Worm (Caenorhabditis elegans) whole organism, L1 larva: ENCODE data around the gene atgl-1.
A peak's percentile ranks its signal among the peaks of the same experiment; 100 is the strongest.

ENCODE experiments used
- F16B12.6 ChIP-seq: fragments of 150-350 bp; optimal IDR thresholded peaks from 2 replicates; lab custom pipeline; 2014; ENCODE audit warnings: missing biosample characterization, missing genetic modification characterization
- Y116A8C.19 ChIP-seq: sonication (generic microtip); optimal IDR thresholded peaks from 2 replicates; lab custom pipeline; 2016; ENCODE audit warnings: missing compliant biosample characterization, missing genetic modification characterization, borderline replicate concordance
- blmp-1 ChIP-seq: fragments of 150-350 bp; optimal IDR thresholded peaks from 2 replicates; lab custom pipeline; 2014; ENCODE audit warnings: missing biosample characterization, missing genetic modification characterization
- ceh-88 ChIP-seq: fragments of 200-800 bp; sonication (Bioruptor generic); IDR thresholded peaks from 2 replicates; pipeline ENCODE4 v1.3.6; 2022; ENCODE audit warnings: missing genetic modification characterization, missing compliant biosample characterization
- dsc-1 ChIP-seq: sonication (generic microtip); optimal IDR thresholded peaks from 2 replicates; lab custom pipeline; 2016; ENCODE audit warnings: mild to moderate bottlenecking, missing genetic modification characterization, missing compliant biosample characterization
- efl-1 ChIP-seq, 4 experiments: fragments of 150-350 bp; optimal IDR thresholded peaks in 3 of 4; peaks in 1 of 4; 1 replicate in 1 of 4; 2 replicates in 3 of 4; lab custom pipeline; 2014; ENCODE audit warnings: missing biosample characterization in 2 of 4, missing genetic modification characterization in 2 of 4, missing genetic modification reagents in 2 of 4
- egl-13 ChIP-seq: sonication (generic microtip); optimal IDR thresholded peaks from 2 replicates; lab custom pipeline; 2016; ENCODE audit warnings: missing genotype, missing genetic modification reagents, missing genetic modification characterization, missing compliant biosample characterization
- ets-5 ChIP-seq: fragments of 200-800 bp; sonication (Bioruptor generic); IDR thresholded peaks from 2 replicates; pipeline ENCODE4 v1.3.6; 2022; ENCODE audit warnings: missing genetic modification characterization, missing compliant biosample characterization
- fkh-4 ChIP-seq: sonication (generic microtip); optimal IDR thresholded peaks from 2 replicates; lab custom pipeline; 2016; ENCODE audit warnings: missing compliant biosample characterization, missing genetic modification characterization, borderline replicate concordance
- fkh-8 ChIP-seq: sonication (generic microtip); optimal IDR thresholded peaks from 2 replicates; lab custom pipeline; 2016; ENCODE audit warnings: mild to moderate bottlenecking, missing genetic modification characterization, missing compliant biosample characterization
- grh-1 ChIP-seq: fragments of 200-800 bp; sonication (Bioruptor generic); IDR thresholded peaks from 2 replicates; pipeline ENCODE4 v1.3.6; 2022; ENCODE audit warnings: missing genetic modification reagents, missing genetic modification characterization, missing compliant biosample characterization
- hpl-2 ChIP-seq: fragments of 150-350 bp; optimal IDR thresholded peaks from 2 replicates; lab custom pipeline; 2014; ENCODE audit warnings: missing biosample characterization, missing genetic modification reagents, missing genetic modification characterization
- lin-14 ChIP-seq: fragments of 200-800 bp; sonication (Bioruptor generic); optimal IDR thresholded peaks from 2 replicates; lab custom pipeline; 2018; ENCODE audit warnings: mild to moderate bottlenecking, missing genetic modification characterization, moderate library complexity, missing compliant biosample characterization
- lin-15B ChIP-seq: fragments of 150-350 bp; sonication (generic microtip); optimal IDR thresholded peaks from 3 replicates; lab custom pipeline; 2014; ENCODE audit warnings: missing biosample characterization, missing genetic modification characterization
- lin-35 ChIP-seq, 2 experiments: fragments of 150-350 bp; optimal IDR thresholded peaks; 2 replicates each; lab custom pipeline; 2014; ENCODE audit warnings: missing biosample characterization in 2 of 2, missing genetic modification characterization in 2 of 2, missing genetic modification reagents in 2 of 2
- lin-39 ChIP-seq: fragments of 150-350 bp; optimal IDR thresholded peaks from 2 replicates; lab custom pipeline; 2014; ENCODE audit warnings: missing biosample characterization, missing genetic modification reagents, missing genetic modification characterization
- lsy-2 ChIP-seq, 2 experiments: fragments of 150-350 bp; optimal IDR thresholded peaks; 2 replicates each; lab custom pipeline; 2014; ENCODE audit warnings: missing biosample characterization in 2 of 2, missing genetic modification characterization in 2 of 2
- mep-1 ChIP-seq: fragments of 150-350 bp; optimal IDR thresholded peaks from 2 replicates; lab custom pipeline; 2014; ENCODE audit warnings: missing biosample characterization, missing genetic modification characterization
- nhr-11 ChIP-seq: fragments of 150-350 bp; optimal IDR thresholded peaks from 2 replicates; lab custom pipeline; 2014; ENCODE audit warnings: missing biosample characterization, missing genetic modification characterization
- nhr-19 ChIP-seq: fragments of 200-800 bp; sonication (Bioruptor generic); conservative IDR thresholded peaks from 2 replicates; pipeline ENCODE4 v1.3.6; 2022; ENCODE audit warnings: missing genetic modification characterization, missing compliant biosample characterization
- nhr-20 ChIP-seq: sonication (generic microtip); optimal IDR thresholded peaks from 2 replicates; lab custom pipeline; 2016; ENCODE audit warnings: mild to moderate bottlenecking, missing genetic modification characterization, missing compliant biosample characterization
- nhr-28 ChIP-seq: fragments of 150-350 bp; optimal IDR thresholded peaks from 2 replicates; lab custom pipeline; 2014; ENCODE audit warnings: missing biosample characterization, missing genetic modification characterization
- nhr-71 ChIP-seq: sonication (generic microtip); optimal IDR thresholded peaks from 2 replicates; lab custom pipeline; 2016; ENCODE audit warnings: mild to moderate bottlenecking, missing genetic modification characterization, moderate library complexity, missing compliant biosample characterization
- nhr-76 ChIP-seq: sonication (generic microtip); optimal IDR thresholded peaks from 2 replicates; lab custom pipeline; 2017; ENCODE audit warnings: missing biosample characterization, missing genetic modification characterization
- nhr-77 ChIP-seq: fragments of 150-350 bp; optimal IDR thresholded peaks from 2 replicates; lab custom pipeline; 2014; ENCODE audit warnings: missing biosample characterization, missing genetic modification characterization
- nhr-84 ChIP-seq: sonication (generic microtip); optimal IDR thresholded peaks from 2 replicates; lab custom pipeline; 2017; ENCODE audit warnings: missing biosample characterization, missing genetic modification characterization
- nhr-85 ChIP-seq: sonication (generic microtip); peaks from one replicate; lab custom pipeline; 2016; ENCODE audit warnings: missing genetic modification characterization, inconsistent platforms, missing compliant biosample characterization
- pax-3 ChIP-seq: fragments of 200-800 bp; sonication (Bioruptor generic); optimal IDR thresholded peaks from 2 replicates; lab custom pipeline; 2018; ENCODE audit warnings: mild to moderate bottlenecking, missing genetic modification characterization, moderate library complexity, missing compliant biosample characterization
- pqm-1 ChIP-seq: sonication (generic microtip); optimal IDR thresholded peaks from 3 replicates; lab custom pipeline; 2017; ENCODE audit warnings: missing biosample characterization, missing genetic modification characterization
- rnt-1 ChIP-seq: sonication (generic microtip); optimal IDR thresholded peaks from 2 replicates; lab custom pipeline; 2016; ENCODE audit warnings: mild to moderate bottlenecking, missing genetic modification characterization, moderate library complexity, missing compliant biosample characterization
- snu-23 ChIP-seq: sonication (generic microtip); optimal IDR thresholded peaks from 2 replicates; lab custom pipeline; 2016; ENCODE audit warnings: missing genetic modification characterization, missing compliant biosample characterization
- sptf-1 ChIP-seq: fragments of 150-350 bp; optimal IDR thresholded peaks from 2 replicates; lab custom pipeline; 2014; ENCODE audit warnings: missing biosample characterization, missing genetic modification characterization
- tbx-2 ChIP-seq: sonication (generic microtip); optimal IDR thresholded peaks from 2 replicates; lab custom pipeline; 2016; ENCODE audit warnings: missing genetic modification characterization, missing compliant biosample characterization
- unc-130 ChIP-seq: fragments of 150-350 bp; optimal IDR thresholded peaks from 2 replicates; lab custom pipeline; 2017; ENCODE audit warnings: missing biosample characterization, missing genetic modification characterization, inconsistent platforms
- unc-62 ChIP-seq: fragments of 150-350 bp; optimal IDR thresholded peaks from 2 replicates; lab custom pipeline; 2014; ENCODE audit warnings: missing biosample characterization, missing genetic modification reagents, missing genetic modification characterization
- unc-86 ChIP-seq: sonication (generic microtip); optimal IDR thresholded peaks from 2 replicates; lab custom pipeline; 2016; ENCODE audit warnings: missing genetic modification characterization, missing compliant biosample characterization
- unc-98 ChIP-seq: fragments of 200-800 bp; sonication (Bioruptor generic); IDR thresholded peaks from 2 replicates; pipeline ENCODE4 v1.3.6; 2022; ENCODE audit warnings: missing genetic modification characterization, missing compliant biosample characterization
- xbp-1 ChIP-seq: sonication (generic microtip); optimal IDR thresholded peaks from 2 replicates; lab custom pipeline; 2016; ENCODE audit warnings: missing genetic modification characterization, missing compliant biosample characterization
- zip-4 ChIP-seq: fragments of 200-800 bp; sonication (Bioruptor generic); optimal IDR thresholded peaks from 2 replicates; lab custom pipeline; 2018; ENCODE audit warnings: mild to moderate bottlenecking, missing genetic modification characterization, moderate library complexity, missing compliant biosample characterization
- ztf-4 ChIP-seq: fragments of 150-350 bp; optimal IDR thresholded peaks from 2 replicates; lab custom pipeline; 2014; ENCODE audit warnings: missing biosample characterization, missing genetic modification characterization

atgl-1 gene

ce11 chrIII:6368524-6368923 lies 50.7 kb downstream of the atgl-1 start:
- TF ChIP-seq nhr-19, result no peak
- no peak for TF ChIP-seq nhr-76 (tag; lab: Kevin White, UChicago)
- no peak for TF ChIP-seq unc-130
- no peak for TF ChIP-seq dsc-1 (tag; lab: Kevin White, UChicago)
- TF ChIP-seq pqm-1 (tag; lab: Kevin White, UChicago), result no peak
- no peak for TF ChIP-seq nhr-20 (tag; lab: Kevin White, UChicago)
- no peak for TF ChIP-seq rnt-1 (tag; lab: Kevin White, UChicago)
- no peak for TF ChIP-seq lin-15B (tag; lab: Kevin White, UChicago)
- TF ChIP-seq unc-62, result no peak
- no peak for TF ChIP-seq nhr-85 (tag; lab: Kevin White, UChicago)
- TF ChIP-seq lin-35 (GFP tag; optimal IDR thresholded peaks at IDR 0.05; lab: Kevin White, UChicago), result no peak
- no peak for TF ChIP-seq efl-1 (optimal IDR thresholded peaks at IDR 0.05; lab: Kevin White, UChicago)
- no peak for TF ChIP-seq efl-1 (GFP tag; optimal IDR thresholded peaks at IDR 0.05 in 1 of 2; lab: Kevin White, UChicago)
- no peak for TF ChIP-seq mep-1 (tag; lab: Kevin White, UChicago)
- TF ChIP-seq fkh-4 (tag; lab: Kevin White, UChicago), result no peak
- no peak for TF ChIP-seq ztf-4 (tag; lab: Kevin White, UChicago)
- TF ChIP-seq F16B12.6, result no peak
- TF ChIP-seq nhr-77 (tag; lab: Kevin White, UChicago), result no peak

- no peak for TF ChIP-seq zip-4 (GFP tag; lab: Kevin White, UChicago)
- TF ChIP-seq xbp-1 (tag; lab: Kevin White, UChicago), result no peak
- no peak for TF ChIP-seq pqm-1 (tag; lab: Kevin White, UChicago)
- TF ChIP-seq lin-14, result peak; percentile 41
- no peak for TF ChIP-seq nhr-84 (tag; lab: Kevin White, UChicago)
- no peak for TF ChIP-seq hpl-2 (GFP tag; lab: Kevin White, UChicago)
- no peak for TF ChIP-seq tbx-2
- no peak for TF ChIP-seq unc-98 (GFP tag; lab: Robert Waterston, UW)
- peak; percentile 31 for TF ChIP-seq nhr-71 (tag; lab: Kevin White, UChicago)
- TF ChIP-seq grh-1 (GFP tag; lab: Robert Waterston, UW), result no peak
- no peak for TF ChIP-seq nhr-11
- peak; percentile 64 for TF ChIP-seq nhr-85 (tag; lab: Kevin White, UChicago)
- TF ChIP-seq ceh-88, result no peak
- TF ChIP-seq fkh-8 (tag; lab: Kevin White, UChicago), result no peak
- no peak for TF ChIP-seq nhr-28 (tag; lab: Kevin White, UChicago)
- no peak for TF ChIP-seq ztf-4 (tag; lab: Kevin White, UChicago)
- TF ChIP-seq lsy-2 (tag; optimal IDR thresholded peaks at IDR 0.05; lab: Kevin White, UChicago), result peak; percentile 18 to 37
- TF ChIP-seq lin-39 (tag; lab: Kevin White, UChicago), result no peak
- TF ChIP-seq pax-3 (tag; lab: Kevin White, UChicago), result no peak
- no peak for TF ChIP-seq Y116A8C.19
- no peak for TF ChIP-seq ets-5 (GFP tag; lab: Robert Waterston, UW)
- TF ChIP-seq rnt-1 (tag; lab: Kevin White, UChicago), result peak; percentile 32
- TF ChIP-seq snu-23 (GFP tag; lab: Kevin White, UChicago), result peak; percentile 14
- no peak for TF ChIP-seq sptf-1 (tag; lab: Kevin White, UChicago)
- TF ChIP-seq blmp-1 (tag; lab: Kevin White, UChicago), result peak; percentile 18
- TF ChIP-seq egl-13 (tag; lab: Kevin White, UChicago), result no peak
- TF ChIP-seq efl-1 (optimal IDR thresholded peaks at IDR 0.05; lab: Kevin White, UChicago), result peak in 1 of 2 experiments; percentile 0
- TF ChIP-seq efl-1 (GFP tag; optimal IDR thresholded peaks at IDR 0.05 in 1 of 2; lab: Kevin White, UChicago), result peak; percentile 3 to 80
- TF ChIP-seq unc-86, result no peak
Measured at ce11 chrIII:6367712-6368111, 51.5 kb downstream of the atgl-1 start, which contains the start of the genes C56G2.15 and thoc-2. Gene C56G2.15 (minus strand): TSS chrIII:6367899. Gene thoc-2 (plus strand): TSS chrIII:6368042.
